Worm (Caenorhabditis elegans) whole organism, late embryonic: ENCODE results near the gene acs-15.
"Not testable (repeated sequence)": the region's sequence is repeated elsewhere in the genome, so short reads cannot be mapped to it uniquely, and the experiment has no call there.

ENCODE experiments used
- C08G9.2 ChIP-seq: sonication (generic microtip); optimal IDR thresholded peaks from 2 replicates; lab custom pipeline; 2016; ENCODE audit warnings: mild to moderate bottlenecking, missing genetic modification characterization, moderate library complexity, missing compliant biosample characterization
- F13H6.1 ChIP-seq: sonication (generic microtip); optimal IDR thresholded peaks from 2 replicates; lab custom pipeline; 2016; ENCODE audit warnings: missing genetic modification characterization, missing compliant biosample characterization
- ama-1 ChIP-seq: fragments of 150-350 bp; optimal IDR thresholded peaks from 2 replicates; lab custom pipeline; 2014
- elt-4 ChIP-seq: sonication (generic microtip); optimal IDR thresholded peaks from 2 replicates; lab custom pipeline; 2016; ENCODE audit warnings: missing genetic modification characterization, missing compliant biosample characterization
- fkh-10 ChIP-seq: fragments of 150-350 bp; optimal IDR thresholded peaks from 2 replicates; lab custom pipeline; 2014; ENCODE audit warnings: missing biosample characterization, missing genetic modification reagents, missing genetic modification characterization
- hlh-8 ChIP-seq: sonication (generic microtip); optimal IDR thresholded peaks from 2 replicates; lab custom pipeline; 2016; ENCODE audit warnings: missing genotype, missing genetic modification characterization, missing compliant biosample characterization
- nhr-11 ChIP-seq: fragments of 150-350 bp; optimal IDR thresholded peaks from 2 replicates; lab custom pipeline; 2014; ENCODE audit warnings: missing biosample characterization, missing genetic modification characterization
- pax-1 ChIP-seq: fragments of 150-350 bp; optimal IDR thresholded peaks from 2 replicates; lab custom pipeline; 2014; ENCODE audit warnings: missing biosample characterization, missing genetic modification characterization
- pqm-1 ChIP-seq: sonication (generic microtip); optimal IDR thresholded peaks from 2 replicates; lab custom pipeline; 2016; ENCODE audit warnings: missing genetic modification characterization, missing compliant biosample characterization
- pros-1 ChIP-seq: fragments of 150-350 bp; optimal IDR thresholded peaks from 2 replicates; lab custom pipeline; 2014; ENCODE audit warnings: missing biosample characterization, missing genetic modification reagents, missing genetic modification characterization
- rnt-1 ChIP-seq: sonication (generic microtip); optimal IDR thresholded peaks from 2 replicates; lab custom pipeline; 2016; ENCODE audit warnings: missing genetic modification characterization, missing compliant biosample characterization
- tbx-2 ChIP-seq: sonication (generic microtip); optimal IDR thresholded peaks from 2 replicates; lab custom pipeline; 2016; ENCODE audit warnings: missing genetic modification characterization, missing compliant biosample characterization
- unc-86 ChIP-seq: sonication (generic microtip); optimal IDR thresholded peaks from 2 replicates; lab custom pipeline; 2016; ENCODE audit warnings: missing genetic modification characterization, missing compliant biosample characterization
- ztf-16 ChIP-seq: sonication (generic microtip); optimal IDR thresholded peaks from 2 replicates; lab custom pipeline; 2017; ENCODE audit warnings: missing genetic modification characterization, missing compliant biosample characterization

ce11 chrII:985703-986102 is 52.9 kb downstream of the acs-15 start, which contains the start of gene fbxc-40:
- not testable (repeated sequence) for TF ChIP-seq ama-1; pqm-1; pax-1 (tag; lab: Kevin White, UChicago); elt-4 (tag; lab: Kevin White, UChicago); C08G9.2; hlh-8 (tag; lab: Kevin White, UChicago); ztf-16 (tag; lab: Kevin White, UChicago); unc-86 (tag; lab: Kevin White, UChicago); nhr-11 (tag; lab: Kevin White, UChicago); tbx-2; fkh-10 (GFP tag; lab: Kevin White, UChicago); F13H6.1 (tag; lab: Kevin White, UChicago); rnt-1 (tag; lab: Kevin White, UChicago); pros-1
